Fruit fly (Drosophila melanogaster): Measurements from ENCODE around the gene RpL28.

DNA sequence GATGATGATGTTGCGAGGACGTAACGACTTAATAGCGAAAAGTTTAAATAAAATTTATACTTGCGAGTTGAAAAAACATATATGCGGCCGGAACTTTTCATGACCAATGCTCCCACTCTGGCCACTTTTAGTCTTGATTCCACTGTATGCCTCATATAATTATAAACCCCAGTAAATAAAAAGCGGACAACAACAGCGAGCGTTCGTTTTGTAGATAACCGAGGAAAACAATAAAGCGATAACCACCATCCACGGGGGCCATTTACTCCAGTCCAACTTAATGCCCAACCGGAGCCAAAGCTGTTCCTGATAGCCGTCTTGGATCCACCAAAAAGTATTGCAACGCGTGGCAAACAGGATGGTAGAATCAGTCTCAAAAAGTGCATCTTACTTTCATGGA, 13.6 kb upstream of the RpL28 start:
- no peak for TF ChIP-seq Mnt (GFP tag; optimal IDR thresholded peaks at IDR 0.05)
- no peak for TF ChIP-seq CG11617 (GFP tag; optimal IDR thresholded peaks at IDR 0.05)
- TF ChIP-seq CG5204 (GFP tag; optimal IDR thresholded peaks at IDR 0.05) = no peak
- TF ChIP-seq CG7045 (GFP tag; optimal IDR thresholded peaks at IDR 0.05) = no peak
- no peak for TF ChIP-seq Clk (GFP tag; optimal IDR thresholded peaks at IDR 0.05)
